Fruit fly (Drosophila melanogaster) whole organism, embryonic: ENCODE measurements around the gene brv3.

Source experiments
- Aef1 ChIP-seq: fragments of 200-800 bp; sonication (Bioruptor generic); IDR thresholded peaks from 3 replicates; pipeline ENCODE4 v1.3.6; 2022; ENCODE audit warnings: missing biosample characterization, missing genetic modification characterization
- Asciz ChIP-seq: fragments of 200-800 bp; sonication (Bioruptor generic); optimal IDR thresholded peaks from 2 replicates; lab custom pipeline; 2017; ENCODE audit warnings: missing biosample characterization, mild to moderate bottlenecking, missing genetic modification characterization, missing genetic modification reagents
- Blimp-1 ChIP-seq: fragments of 200-800 bp; sonication (Bioruptor generic); optimal IDR thresholded peaks from 3 replicates; lab custom pipeline; 2018; ENCODE audit warnings: missing biosample characterization, missing genetic modification characterization, mild to moderate bottlenecking, moderate library complexity, missing genetic modification reagents
- CG10366 ChIP-seq: fragments of 200-800 bp; sonication (Bioruptor generic); IDR thresholded peaks from 2 replicates; pipeline ENCODE4 v1.3.6; 2022; ENCODE audit warnings: missing biosample characterization, missing genetic modification characterization
- CG10565 ChIP-seq: fragments of 200-800 bp; sonication (Bioruptor generic); optimal IDR thresholded peaks from 3 replicates; lab custom pipeline; 2016; ENCODE audit warnings: missing biosample characterization, mild to moderate bottlenecking, missing genetic modification characterization
- CG12769 ChIP-seq: fragments of 200-800 bp; sonication (Bioruptor generic); optimal IDR thresholded peaks from 2 replicates; lab custom pipeline; 2019; ENCODE audit warnings: missing biosample characterization, mild to moderate bottlenecking, missing genetic modification characterization, moderate library complexity
- CG15479 ChIP-seq: fragments of 200-800 bp; sonication (Bioruptor generic); optimal IDR thresholded peaks from 3 replicates; lab custom pipeline; 2019; ENCODE audit warnings: missing biosample characterization, mild to moderate bottlenecking, missing genetic modification characterization, moderate library complexity
- CG15696 ChIP-seq: fragments of 200-800 bp; sonication (Bioruptor generic); optimal IDR thresholded peaks from 2 replicates; lab custom pipeline; 2019; ENCODE audit warnings: missing biosample characterization, mild to moderate bottlenecking, missing genetic modification characterization, moderate library complexity
- CG1602 ChIP-seq: fragments of 200-800 bp; sonication (Bioruptor generic); optimal IDR thresholded peaks from 3 replicates; lab custom pipeline; 2016; ENCODE audit warnings: missing biosample characterization, missing genetic modification characterization
- CG1603 ChIP-seq: fragments of 200-800 bp; sonication (Bioruptor generic); optimal IDR thresholded peaks from 2 replicates; lab custom pipeline; 2019; ENCODE audit warnings: missing biosample characterization, mild to moderate bottlenecking, missing genetic modification characterization, moderate library complexity
- CG16779 ChIP-seq: fragments of 200-800 bp; sonication (Bioruptor generic); IDR thresholded peaks from 2 replicates; pipeline ENCODE4 v1.3.6; 2022; ENCODE audit warnings: missing biosample characterization, missing genetic modification characterization
- CG17186 ChIP-seq: fragments of 200-800 bp; sonication (Bioruptor generic); optimal IDR thresholded peaks from 3 replicates; lab custom pipeline; 2017; ENCODE audit warnings: missing biosample characterization, missing genetic modification reagents, missing genetic modification characterization
- CG2678 ChIP-seq: fragments of 200-800 bp; sonication (Bioruptor generic); optimal IDR thresholded peaks from 3 replicates; lab custom pipeline; 2019; ENCODE audit warnings: missing biosample characterization, mild to moderate bottlenecking, missing genetic modification characterization, moderate library complexity
- CG34422 ChIP-seq: fragments of 200-800 bp; sonication (Bioruptor generic); IDR thresholded peaks from 3 replicates; pipeline ENCODE4 v1.3.6; 2022; ENCODE audit warnings: missing biosample characterization, missing genetic modification characterization
- CG3838 ChIP-seq: fragments of 200-800 bp; sonication (Bioruptor generic); optimal IDR thresholded peaks from 3 replicates; lab custom pipeline; 2016; ENCODE audit warnings: missing biosample characterization, missing genetic modification characterization
- CG4282 ChIP-seq: fragments of 200-800 bp; sonication (Bioruptor generic); optimal IDR thresholded peaks from 2 replicates; lab custom pipeline; 2016; ENCODE audit warnings: missing biosample characterization, missing genetic modification characterization
- CG4328 ChIP-seq: fragments of 200-800 bp; sonication (Bioruptor generic); optimal IDR thresholded peaks from 3 replicates; lab custom pipeline; 2017; ENCODE audit warnings: missing biosample characterization, missing genetic modification reagents, missing genetic modification characterization
- CG8089 ChIP-seq: fragments of 200-800 bp; sonication (Bioruptor generic); optimal IDR thresholded peaks from 3 replicates; lab custom pipeline; 2016; ENCODE audit warnings: missing biosample characterization, missing genetic modification characterization
- CG8924 ChIP-seq: fragments of 200-800 bp; optimal IDR thresholded peaks from 3 replicates; lab custom pipeline; 2019; ENCODE audit warnings: missing biosample characterization, mild to moderate bottlenecking, missing genetic modification characterization, moderate library complexity
- Doc2 ChIP-seq: fragments of 200-800 bp; sonication (Bioruptor generic); IDR thresholded peaks from 2 replicates; pipeline ENCODE4 v1.3.6; 2022; ENCODE audit warnings: missing biosample characterization, missing genetic modification characterization
- Fer2 ChIP-seq: fragments of 200-800 bp; sonication (Bioruptor generic); optimal IDR thresholded peaks from 2 replicates; lab custom pipeline; 2018; ENCODE audit warnings: missing biosample characterization, mild to moderate bottlenecking, missing genetic modification characterization, moderate library complexity
- Lpt ChIP-seq: fragments of >200 bp; optimal IDR thresholded peaks from 2 replicates; lab custom pipeline; 2018; ENCODE audit warnings: missing biosample characterization, missing genetic modification characterization
- MESR4 ChIP-seq: fragments of 200-800 bp; sonication (Bioruptor generic); optimal IDR thresholded peaks from 2 replicates; lab custom pipeline; 2018; ENCODE audit warnings: missing biosample characterization, mild to moderate bottlenecking, missing genetic modification characterization, moderate library complexity
- Max ChIP-seq: fragments of 200-800 bp; sonication (Bioruptor generic); optimal IDR thresholded peaks from 2 replicates; lab custom pipeline; 2016; ENCODE audit warnings: missing biosample characterization, mild to moderate bottlenecking, missing genetic modification characterization
- Neu2 ChIP-seq: fragments of 200-800 bp; sonication (Bioruptor generic); optimal IDR thresholded peaks from 3 replicates; lab custom pipeline; 2016; ENCODE audit warnings: missing biosample characterization, missing genetic modification characterization, borderline replicate concordance
- NfI ChIP-seq: fragments of 200-800 bp; sonication (Bioruptor generic); optimal IDR thresholded peaks from 3 replicates; lab custom pipeline; 2018; ENCODE audit warnings: missing biosample characterization, mild to moderate bottlenecking, missing genetic modification characterization, moderate library complexity
- PHDP ChIP-seq: fragments of 200-800 bp; sonication (Bioruptor generic); optimal IDR thresholded peaks from 3 replicates; lab custom pipeline; 2018; ENCODE audit warnings: missing biosample characterization, mild to moderate bottlenecking, missing genetic modification characterization, moderate library complexity
- Poxn ChIP-seq: fragments of 200-800 bp; sonication (Bioruptor generic); IDR thresholded peaks from 2 replicates; pipeline ENCODE4 v1.3.6; 2022; ENCODE audit warnings: missing biosample characterization, missing genetic modification characterization
- Sry-β ChIP-seq: fragments of 200-800 bp; sonication (Bioruptor generic); optimal IDR thresholded peaks from 2 replicates; lab custom pipeline; 2018; ENCODE audit warnings: missing biosample characterization, mild to moderate bottlenecking, missing genetic modification characterization, moderate library complexity
- Xbp1 ChIP-seq: fragments of 200-800 bp; sonication (Bioruptor generic); optimal IDR thresholded peaks from 3 replicates; lab custom pipeline; 2016; ENCODE audit warnings: missing biosample characterization, mild to moderate bottlenecking, missing genetic modification characterization
- ara ChIP-seq: fragments of 200-800 bp; sonication (Bioruptor generic); IDR thresholded peaks from 2 replicates; pipeline ENCODE4 v1.3.6; 2022; ENCODE audit warnings: missing biosample characterization, missing genetic modification characterization
- ato ChIP-seq: fragments of 200-800 bp; sonication (Bioruptor generic); IDR thresholded peaks from 2 replicates; pipeline ENCODE4 v1.3.6; 2022; ENCODE audit warnings: missing biosample characterization, missing genetic modification characterization; ENCODE audit not compliant: partially characterized antibody
- bbx ChIP-seq: fragments of 200-800 bp; sonication (Bioruptor generic); IDR thresholded peaks from 2 replicates; pipeline ENCODE4 v1.3.6; 2022; ENCODE audit warnings: missing biosample characterization, missing genetic modification characterization; ENCODE audit not compliant: partially characterized antibody
- bsh ChIP-seq, 2 experiments: fragments of 200-800 bp; sonication (Bioruptor generic); optimal IDR thresholded peaks; 2 replicates each; lab custom pipeline; 2017 to 2018; ENCODE audit warnings: mild to moderate bottlenecking in 2 of 2, missing biosample characterization in 2 of 2, missing genetic modification characterization in 2 of 2, moderate library complexity in 1 of 2
- ems ChIP-seq: fragments of 200-800 bp; sonication (Bioruptor generic); optimal IDR thresholded peaks from 3 replicates; lab custom pipeline; 2016; ENCODE audit warnings: missing biosample characterization, missing genetic modification characterization
- eyg ChIP-seq: fragments of 200-800 bp; sonication (Bioruptor generic); optimal IDR thresholded peaks from 3 replicates; lab custom pipeline; 2016; ENCODE audit warnings: missing biosample characterization, missing genetic modification characterization
- fd102C ChIP-seq: fragments of 200-800 bp; sonication (Bioruptor generic); optimal IDR thresholded peaks from 2 replicates; lab custom pipeline; 2018; ENCODE audit warnings: missing biosample characterization, mild to moderate bottlenecking, missing genetic modification characterization, moderate library complexity
- gsb ChIP-seq: fragments of 200-800 bp; sonication (Bioruptor generic); IDR thresholded peaks from 2 replicates; pipeline ENCODE4 v1.3.6; 2022; ENCODE audit warnings: missing biosample characterization, missing genetic modification characterization
- hth ChIP-seq: fragments of >200 bp; optimal IDR thresholded peaks from 2 replicates; lab custom pipeline; 2017; ENCODE audit warnings: inconsistent platforms
- lov ChIP-seq, 2 experiments: fragments of 200-800 bp in 1 of 2; fragments of >200 bp in 1 of 2; sonication (Bioruptor generic) in 1 of 2; IDR thresholded peaks in 1 of 2; optimal IDR thresholded peaks in 1 of 2; 2 replicates in 1 of 2; 3 replicates in 1 of 2; pipeline versions ENCODE4 v1.3.6 to Lab custom; 2017 to 2022; ENCODE audit warnings: missing biosample characterization in 1 of 2, missing genetic modification characterization in 1 of 2
- mirr ChIP-seq: fragments of 200-800 bp; sonication (Bioruptor generic); optimal IDR thresholded peaks from 3 replicates; lab custom pipeline; 2018; ENCODE audit warnings: missing biosample characterization, mild to moderate bottlenecking, missing genetic modification characterization
- p53 ChIP-seq: fragments of 200-800 bp; sonication (Bioruptor generic); optimal IDR thresholded peaks from 2 replicates; lab custom pipeline; 2016; ENCODE audit warnings: missing biosample characterization, missing genetic modification characterization
- peb ChIP-seq: fragments of 200-800 bp; sonication (Bioruptor generic); IDR thresholded peaks from 2 replicates; pipeline ENCODE4 v1.3.6; 2022; ENCODE audit warnings: missing biosample characterization, missing genetic modification characterization
- pzg ChIP-seq: fragments of 200-800 bp; sonication (Bioruptor generic); optimal IDR thresholded peaks from 3 replicates; lab custom pipeline; 2018; ENCODE audit warnings: missing biosample characterization, mild to moderate bottlenecking, missing genetic modification characterization, moderate library complexity
- ssp ChIP-seq: fragments of 200-800 bp; sonication (Bioruptor generic); IDR thresholded peaks from 2 replicates; pipeline ENCODE4 v1.3.6; 2022; ENCODE audit warnings: missing biosample characterization, missing genetic modification characterization
- unc-4 ChIP-seq: fragments of 200-800 bp; sonication (Bioruptor generic); IDR thresholded peaks from 2 replicates; pipeline ENCODE4 v1.3.6; 2022; ENCODE audit warnings: missing biosample characterization, missing genetic modification characterization; ENCODE audit not compliant: partially characterized antibody
- vfl ChIP-seq: fragments of 200-800 bp; sonication (Bioruptor generic); optimal IDR thresholded peaks from 2 replicates; lab custom pipeline; 2016; ENCODE audit warnings: missing biosample characterization, missing genetic modification characterization
- wdn ChIP-seq: fragments of 200-800 bp; sonication (Bioruptor generic); IDR thresholded peaks from 2 replicates; pipeline ENCODE4 v1.3.6; 2022; ENCODE audit warnings: missing biosample characterization, missing genetic modification characterization
- wek ChIP-seq: fragments of 200-800 bp; sonication (Bioruptor generic); optimal IDR thresholded peaks from 3 replicates; lab custom pipeline; 2018; ENCODE audit warnings: missing biosample characterization, mild to moderate bottlenecking, missing genetic modification characterization, moderate library complexity
- zen2 ChIP-seq: fragments of 200-800 bp; sonication (Bioruptor generic); IDR thresholded peaks from 3 replicates; pipeline ENCODE4 v1.3.6; 2022; ENCODE audit warnings: missing biosample characterization, missing genetic modification characterization; ENCODE audit not compliant: partially characterized antibody

Gene brv3

DNA sequence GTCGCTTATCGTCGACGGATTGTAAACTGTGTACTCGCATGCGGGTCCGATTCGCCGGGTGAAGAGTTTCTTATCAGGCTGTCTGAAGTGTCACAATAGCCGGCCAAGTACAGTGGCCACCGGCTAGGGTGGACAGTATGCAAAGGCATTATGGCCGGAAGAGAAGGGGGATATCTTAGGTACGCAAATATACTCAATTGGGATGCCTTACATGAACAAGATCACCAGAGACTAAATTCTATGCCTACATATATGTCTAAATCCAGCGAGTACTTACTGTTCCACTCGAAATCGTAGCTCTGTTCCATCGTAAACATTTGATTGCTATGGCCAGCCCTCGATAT, 30.6 kb downstream of the brv3 start (continued):
- TF ChIP-seq Sry-β (GFP tag; lab: Kevin White, UChicago), result no peak
- peak; percentile 94 for TF ChIP-seq CG2678 (tag; lab: Kevin White, UChicago)
- peak; percentile 88 for TF ChIP-seq Poxn (GFP tag; lab: Robert Waterston, UW)
- no peak for TF ChIP-seq lov (optimal IDR thresholded peaks at IDR 0.05; lab: Kevin White, UChicago)
- peak; percentile 85; the same call in 2 of the 3 replicates for TF ChIP-seq lov (GFP tag; IDR thresholded peaks at IDR 0.05; lab: Robert Waterston, UW)
- TF ChIP-seq Neu2 (GFP tag; lab: Kevin White, UChicago), result peak; percentile 29
- TF ChIP-seq fd102C (GFP tag; lab: Kevin White, UChicago), result no peak
- TF ChIP-seq ato (GFP tag; lab: Robert Waterston, UW), result no peak
- no peak for TF ChIP-seq zen2 (GFP tag; lab: Robert Waterston, UW)
- TF ChIP-seq CG1602 (GFP tag; lab: Kevin White, UChicago), result peak; percentile 82
- TF ChIP-seq Fer2 (tag; lab: Kevin White, UChicago), result peak; percentile 52
- peak; percentile 88 for TF ChIP-seq PHDP (tag; lab: Kevin White, UChicago)
- TF ChIP-seq Blimp-1 (GFP tag; lab: Kevin White, UChicago), result peak; percentile 83
- peak; percentile 68 for TF ChIP-seq wek (GFP tag; lab: Kevin White, UChicago)
- peak; percentile 94 for TF ChIP-seq CG16779 (GFP tag; lab: Robert Waterston, UW)
- peak; percentile 95 for TF ChIP-seq wdn
- TF ChIP-seq hth (lab: Kevin White, UChicago), result no peak
- peak; percentile 84 for TF ChIP-seq peb (GFP tag; lab: Robert Waterston, UW)
- peak; percentile 42 for TF ChIP-seq CG15479
- peak; percentile 92 for TF ChIP-seq ara (GFP tag; lab: Robert Waterston, UW)
- TF ChIP-seq pzg (GFP tag; lab: Kevin White, UChicago), result peak; percentile 38
- TF ChIP-seq Max (GFP tag; lab: Kevin White, UChicago), result peak; percentile 81
- peak; percentile 98 for TF ChIP-seq CG34422 (GFP tag; lab: Robert Waterston, UW)
- TF ChIP-seq gsb (GFP tag; lab: Robert Waterston, UW), result peak; percentile 90
- TF ChIP-seq CG17186 (GFP tag; lab: Kevin White, UChicago), result peak; percentile 47
- peak; percentile 48 to 78 for TF ChIP-seq bsh (GFP tag; optimal IDR thresholded peaks at IDR 0.05; lab: Kevin White, UChicago)
- peak; percentile 85 for TF ChIP-seq CG8924 (tag; lab: Kevin White, UChicago)
- TF ChIP-seq bbx (GFP tag; lab: Robert Waterston, UW), result no peak
- TF ChIP-seq Lpt (GFP tag; lab: Kevin White, UChicago), result no peak
- TF ChIP-seq vfl (GFP tag; lab: Kevin White, UChicago), result peak; percentile 84
- no peak for TF ChIP-seq unc-4 (GFP tag; lab: Robert Waterston, UW)
- peak; percentile 47 for TF ChIP-seq CG10565 (GFP tag; lab: Kevin White, UChicago)
- TF ChIP-seq Asciz (GFP tag; lab: Kevin White, UChicago), result peak; percentile 76
- peak; percentile 69 for TF ChIP-seq CG15696 (tag; lab: Kevin White, UChicago)
- peak; percentile 74 for TF ChIP-seq Doc2
- TF ChIP-seq CG4328, result peak; percentile 42
- peak; percentile 86 for TF ChIP-seq ssp (GFP tag; lab: Robert Waterston, UW)
- peak; percentile 86 for TF ChIP-seq NfI
- TF ChIP-seq Aef1 (GFP tag; lab: Robert Waterston, UW), result peak; percentile 95
- peak; percentile 93 for TF ChIP-seq CG10366
- peak; percentile 75 for TF ChIP-seq mirr (GFP tag; lab: Kevin White, UChicago)
- TF ChIP-seq CG8089 (GFP tag; lab: Kevin White, UChicago), result peak; percentile 78
- TF ChIP-seq eyg (GFP tag; lab: Kevin White, UChicago), result peak; percentile 79
- peak; percentile 30 for TF ChIP-seq MESR4 (GFP tag; lab: Kevin White, UChicago)
- TF ChIP-seq CG1603, result peak; percentile 94
- TF ChIP-seq CG4282, result peak; percentile 55
- peak; percentile 57 for TF ChIP-seq p53 (GFP tag; lab: Kevin White, UChicago)
- TF ChIP-seq ems, result peak; percentile 83
- peak; percentile 92 for TF ChIP-seq Xbp1 (GFP tag; lab: Kevin White, UChicago)
- peak; percentile 99 for TF ChIP-seq CG12769 (tag; lab: Kevin White, UChicago)
- peak; percentile 59 for TF ChIP-seq CG3838
